Worm (Caenorhabditis elegans): Measurements from ENCODE around the gene nhr-41.
A peak's percentile ranks its signal among the peaks of the same experiment; 100 is the strongest.

Gene nhr-41

ce11 chrIV:1359125-1359524, 26.9 kb upstream of the nhr-41 start, which contains the start of gene col-105:
Gene col-105 (minus strand): TSS chrIV:1359225.
- TF ChIP-seq dmd-4 (tag; optimal IDR thresholded peaks at IDR 0.05), result no peak
- no peak for TF ChIP-seq unc-55 (GFP tag; optimal IDR thresholded peaks at IDR 0.05)
- TF ChIP-seq sma-3 (GFP tag; optimal IDR thresholded peaks at IDR 0.05), result no peak
- TF ChIP-seq nhr-23 (tag; optimal IDR thresholded peaks at IDR 0.05), result no peak
- TF ChIP-seq sma-9 (GFP tag; optimal IDR thresholded peaks at IDR 0.05), result no peak
- TF ChIP-seq sma-9 (tag; optimal IDR thresholded peaks at IDR 0.05), result no peak
- TF ChIP-seq Y55F3AM.14 (GFP tag; optimal IDR thresholded peaks at IDR 0.05), result no peak
- TF ChIP-seq gmeb-1 (tag; optimal IDR thresholded peaks at IDR 0.05), result no peak
- no peak for TF ChIP-seq nhr-12 (tag; optimal IDR thresholded peaks at IDR 0.05)
- no peak for TF ChIP-seq egl-27 (tag; optimal IDR thresholded peaks at IDR 0.05)
- TF ChIP-seq F13H6.1 (tag; optimal IDR thresholded peaks at IDR 0.05), result no peak
- TF ChIP-seq nhr-77 (tag; optimal IDR thresholded peaks at IDR 0.05), result no peak
- no peak for TF ChIP-seq nhr-21 (tag; optimal IDR thresholded peaks at IDR 0.05)
- TF ChIP-seq elt-3 (tag; optimal IDR thresholded peaks at IDR 0.05), result no peak
- no peak for TF ChIP-seq C34F6.9 (tag; optimal IDR thresholded peaks at IDR 0.05)
- TF ChIP-seq fos-1 (tag; optimal IDR thresholded peaks at IDR 0.05), result no peak

ce11 chrIV:1361616-1362228, 24.3 kb upstream of the nhr-41 start:
- peak; percentile 72 for TF ChIP-seq F13H6.1 (tag; optimal IDR thresholded peaks at IDR 0.05)
- TF ChIP-seq gmeb-1 (tag; optimal IDR thresholded peaks at IDR 0.05), result no peak
- no peak for TF ChIP-seq dmd-4 (tag; optimal IDR thresholded peaks at IDR 0.05)

ce11 chrIV:1365771-1366170, 20.2 kb upstream of the nhr-41 start:
- TF ChIP-seq C34F6.9 (tag; optimal IDR thresholded peaks at IDR 0.05) (no peak), ztf-4 (tag; optimal IDR thresholded peaks at IDR 0.05) (no peak), sem-4 (tag; optimal IDR thresholded peaks at IDR 0.05) (no peak), egl-27 (tag; optimal IDR thresholded peaks at IDR 0.05) (no peak), nhr-21 (tag; optimal IDR thresholded peaks at IDR 0.05) (no peak), nhr-10 (tag; optimal IDR thresholded peaks at IDR 0.05) (no peak), dmd-4 (tag; optimal IDR thresholded peaks at IDR 0.05) (no peak), nhr-129 (tag; optimal IDR thresholded peaks at IDR 0.05) (no peak), sma-3 (GFP tag; optimal IDR thresholded peaks at IDR 0.05) (no peak)

ce11 chrIV:1367041-1367440, 19.0 kb upstream of the nhr-41 start:
- no peak for TF ChIP-seq sem-4 (tag; optimal IDR thresholded peaks at IDR 0.05)
- no peak for TF ChIP-seq nhr-129 (tag; optimal IDR thresholded peaks at IDR 0.05)
- TF ChIP-seq nhr-12 (tag; optimal IDR thresholded peaks at IDR 0.05), result no peak
- no peak for TF ChIP-seq Y55F3AM.14 (GFP tag; optimal IDR thresholded peaks at IDR 0.05)
- TF ChIP-seq mab-5 (tag; optimal IDR thresholded peaks at IDR 0.05), result no peak
- TF ChIP-seq lin-11 (tag; optimal IDR thresholded peaks at IDR 0.05), result no peak
- no peak for TF ChIP-seq alr-1 (tag; optimal IDR thresholded peaks at IDR 0.05)
- no peak for TF ChIP-seq crh-2 (tag; optimal IDR thresholded peaks at IDR 0.05)
- no peak for TF ChIP-seq gmeb-1 (tag; optimal IDR thresholded peaks at IDR 0.05)
- TF ChIP-seq fos-1 (tag; optimal IDR thresholded peaks at IDR 0.05), result no peak
- TF ChIP-seq nhr-237 (tag; optimal IDR thresholded peaks at IDR 0.05), result no peak
- TF ChIP-seq unc-62 (GFP tag; optimal IDR thresholded peaks at IDR 0.05), result no peak
- no peak for TF ChIP-seq C34F6.9 (tag; optimal IDR thresholded peaks at IDR 0.05)
- no peak for TF ChIP-seq ceh-16 (tag; optimal IDR thresholded peaks at IDR 0.05)
- no peak for TF ChIP-seq nhr-10 (tag; optimal IDR thresholded peaks at IDR 0.05)
- TF ChIP-seq ama-1 (optimal IDR thresholded peaks at IDR 0.05), result no peak
- no peak for TF ChIP-seq nhr-11 (tag; optimal IDR thresholded peaks at IDR 0.05)
- TF ChIP-seq dmd-4 (tag; optimal IDR thresholded peaks at IDR 0.05), result no peak
- TF ChIP-seq mdl-1 (tag; optimal IDR thresholded peaks at IDR 0.05), result no peak
- TF ChIP-seq elt-3 (tag; optimal IDR thresholded peaks at IDR 0.05), result no peak

- TF ChIP-seq peb-1 (tag; optimal IDR thresholded peaks at IDR 0.05) (peak; percentile 50), nhr-21 (tag; optimal IDR thresholded peaks at IDR 0.05) (peak; percentile 34), F13H6.1 (tag; optimal IDR thresholded peaks at IDR 0.05) (no peak), nhr-25 (tag; optimal IDR thresholded peaks at IDR 0.05) (peak; percentile 79)
Observed at ce11 chrIV:1371300-1371699, 14.7 kb upstream of the nhr-41 start.

- no peak for TF ChIP-seq mdl-1 (tag; optimal IDR thresholded peaks at IDR 0.05)
- TF ChIP-seq sma-3 (GFP tag; optimal IDR thresholded peaks at IDR 0.05), result no peak
- no peak for TF ChIP-seq zag-1 (tag; optimal IDR thresholded peaks at IDR 0.05)
- no peak for TF ChIP-seq R02D3.7 (tag; optimal IDR thresholded peaks at IDR 0.05)
- TF ChIP-seq nhr-237 (tag; optimal IDR thresholded peaks at IDR 0.05), result no peak
- no peak for TF ChIP-seq lin-11 (tag; optimal IDR thresholded peaks at IDR 0.05)
Observed at ce11 chrIV:1375289-1375688, 10.7 kb upstream of the nhr-41 start.

Data from whole organism, L2 larva.